Fruit fly (Drosophila melanogaster): ENCODE results near the gene CG13713.

The CG13713 gene

dm6 chr3L:4698032-4698431 lies 631 bp downstream of the CG13713 start (continued):
- TF ChIP-seq Fer1 (GFP tag; optimal IDR thresholded peaks at IDR 0.05) (peak; percentile 82), trh (GFP tag; optimal IDR thresholded peaks at IDR 0.05) (peak; percentile 60), CG9437 (GFP tag; optimal IDR thresholded peaks at IDR 0.05) (peak; percentile 73), pb (GFP tag; optimal IDR thresholded peaks at IDR 0.05) (peak; percentile 59), amos (GFP tag; IDR thresholded peaks at IDR 0.05; ENCODE audit: partially characterized antibody) (no peak), ewg (GFP tag; optimal IDR thresholded peaks at IDR 0.05) (peak; percentile 67), trem (tag; optimal IDR thresholded peaks at IDR 0.05) (peak; percentile 52), CG10462 (GFP tag; optimal IDR thresholded peaks at IDR 0.05) (peak; percentile 67), Ravus (GFP tag; IDR thresholded peaks at IDR 0.05) (peak; percentile 69), Optix (GFP tag; IDR thresholded peaks at IDR 0.05) (peak; percentile 84), mam (GFP tag; optimal IDR thresholded peaks at IDR 0.05) (peak; percentile 61), klu (GFP tag; IDR thresholded peaks at IDR 0.05) (peak; percentile 53; the same call in 1 of the 2 replicates), CG14860 (GFP tag; IDR thresholded peaks at IDR 0.05; ENCODE audit: partially characterized antibody) (no peak), TFAM (GFP tag; optimal IDR thresholded peaks at IDR 0.05) (no peak), lov (optimal IDR thresholded peaks at IDR 0.05) (no peak), lov (GFP tag; IDR thresholded peaks at IDR 0.05) (peak; percentile 80), CG6175 (GFP tag; IDR thresholded peaks at IDR 0.05) (peak; percentile 75; the same call in 1 of the 3 replicates), CG3281 (GFP tag; optimal IDR thresholded peaks at IDR 0.05) (peak; percentile 82), Ptx1 (GFP tag; IDR thresholded peaks at IDR 0.05) (peak; percentile 84), schlank (tag; optimal IDR thresholded peaks at IDR 0.05) (peak; percentile 4), fd3F (GFP tag; optimal IDR thresholded peaks at IDR 0.05) (peak; percentile 71), CG8765 (GFP tag; IDR thresholded peaks at IDR 0.05) (peak; percentile 67), HmgD (GFP tag; optimal IDR thresholded peaks at IDR 0.05) (peak; percentile 62), CG17568 (GFP tag; optimal IDR thresholded peaks at IDR 0.05) (peak; percentile 78), HmgZ (tag; optimal IDR thresholded peaks at IDR 0.05) (peak; percentile 76), nmo (GFP tag; optimal IDR thresholded peaks at IDR 0.05) (peak; percentile 87), CG9876 (GFP tag; optimal IDR thresholded peaks at IDR 0.05) (peak; percentile 69), CG8478 (optimal IDR thresholded peaks at IDR 0.05) (no peak), ttk (GFP tag; IDR thresholded peaks at IDR 0.05) (peak; percentile 79), ind (GFP tag; optimal IDR thresholded peaks at IDR 0.05) (peak; percentile 88), wdn (GFP tag; IDR thresholded peaks at IDR 0.05) (peak; percentile 81), her (GFP tag; optimal IDR thresholded peaks at IDR 0.05) (peak; percentile 86), gro (GFP tag; optimal IDR thresholded peaks at IDR 0.05) (peak; percentile 86), croc (GFP tag; conservative IDR thresholded peaks at IDR 0.05) (peak; percentile 60; the same call in 2 of the 3 replicates), zfh1 (GFP tag; IDR thresholded peaks at IDR 0.05) (peak; percentile 82), Oli (tag; optimal IDR thresholded peaks at IDR 0.05) (peak; percentile 89), CoRest (tag; optimal IDR thresholded peaks at IDR 0.05) (peak; percentile 87), CG15011 (GFP tag; optimal IDR thresholded peaks at IDR 0.05) (peak; percentile 65), sens (GFP tag) (peak; percentile 94), ci (GFP tag; IDR thresholded peaks at IDR 0.05) (peak; percentile 94), CG11398 (GFP tag; optimal IDR thresholded peaks at IDR 0.05) (peak; percentile 80), CG31365 (tag; optimal IDR thresholded peaks at IDR 0.05) (peak; percentile 64), CG31441 (GFP tag; IDR thresholded peaks at IDR 0.05) (peak; percentile 76), E2f1 (GFP tag; IDR thresholded peaks at IDR 0.05) (peak; percentile 83), CG11696 (GFP tag; IDR thresholded peaks at IDR 0.05) (peak; percentile 74), Gug (GFP tag; IDR thresholded peaks at IDR 0.05) (peak; percentile 71), CG13287 (GFP tag; IDR thresholded peaks at IDR 0.05; ENCODE audit: partially characterized antibody) (no peak), Dip2 (GFP tag; IDR thresholded peaks at IDR 0.05) (no peak), Xbp1 (GFP tag; optimal IDR thresholded peaks at IDR 0.05) (peak; percentile 89), dati (GFP tag; IDR thresholded peaks at IDR 0.05) (peak; percentile 54; the same call in 1 of the 2 replicates), slbo (GFP tag; IDR thresholded peaks at IDR 0.05) (peak; percentile 88), sima (GFP tag; optimal IDR thresholded peaks at IDR 0.05) (no peak), CG10267 (tag; optimal IDR thresholded peaks at IDR 0.05) (peak; percentile 72)

Measured in whole organism, embryonic.